Fruit fly (Drosophila melanogaster) S2 (cell line): ENCODE measurements around the gene CG31050.

Source experiments
- CG8478 ChIP-seq: fragments of >200 bp; optimal IDR thresholded peaks from 2 replicates; lab custom pipeline; 2018
- CTCF ChIP-seq, 2 experiments: fragments of >200 bp; optimal IDR thresholded peaks; 2 replicates each; lab custom pipeline; 2018

DNA sequence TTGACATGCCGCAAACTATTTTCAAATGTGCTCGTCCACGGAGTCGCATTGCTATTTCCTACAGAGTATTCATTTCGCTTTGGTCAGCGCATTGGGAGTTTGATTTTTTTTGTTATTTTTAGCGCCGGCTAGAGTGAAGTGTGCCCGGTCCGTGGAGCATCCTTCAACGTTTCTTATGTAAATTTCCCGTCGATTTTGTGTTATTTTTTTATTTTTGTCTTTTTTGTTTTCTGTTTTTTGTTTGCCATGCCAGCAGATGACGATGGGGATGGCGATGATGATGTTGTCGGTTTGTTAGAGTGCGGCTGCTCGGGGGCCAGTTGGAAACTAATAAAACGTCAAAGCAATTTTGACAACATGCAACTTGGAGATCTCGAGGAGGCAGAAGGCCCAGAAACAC, 19.4 kb downstream of the CG31050 start:
- TF ChIP-seq CG8478 (no peak), CTCF (optimal IDR thresholded peaks at IDR 0.05; lab: Kevin White, UChicago) (no peak)
